Worm (Caenorhabditis elegans) whole organism, young adult: ENCODE results near the gene C14C6.8.

ENCODE experiments used
- B0336.3 ChIP-seq: fragments of 200-800 bp; sonication (Bioruptor generic); IDR thresholded peaks from 2 replicates; pipeline ENCODE4 v1.3.6; 2022; ENCODE audit warnings: missing genetic modification characterization, missing compliant biosample characterization
- C06A6.2 ChIP-seq: fragments of 200-800 bp; sonication (Bioruptor generic); conservative IDR thresholded peaks from 2 replicates; pipeline ENCODE4 v1.3.6; 2022; ENCODE audit warnings: missing genetic modification characterization, missing compliant biosample characterization
- D2030.7 ChIP-seq: fragments of 200-800 bp; sonication (Bioruptor generic); IDR thresholded peaks from 2 replicates; pipeline ENCODE4 v1.3.6; 2022; ENCODE audit warnings: missing genetic modification reagents, missing genetic modification characterization, missing compliant biosample characterization
- F10E7.11 ChIP-seq: sonication (generic microtip); optimal IDR thresholded peaks from 2 replicates; lab custom pipeline; 2017; ENCODE audit warnings: mild to moderate bottlenecking, missing genetic modification characterization, moderate library complexity, missing compliant biosample characterization
- F33H1.4 ChIP-seq: fragments of 200-800 bp; sonication (Bioruptor generic); IDR thresholded peaks from 2 replicates; pipeline ENCODE4 v1.3.6; 2022; ENCODE audit warnings: missing genetic modification reagents, missing genetic modification characterization, missing compliant biosample characterization
- F39B2.1 ChIP-seq: fragments of 200-800 bp; sonication (Bioruptor generic); IDR thresholded peaks from 2 replicates; pipeline ENCODE4 v1.3.6; 2022; ENCODE audit warnings: missing genetic modification reagents, missing genetic modification characterization, missing compliant biosample characterization
- F52B5.7 ChIP-seq: sonication (generic microtip); optimal IDR thresholded peaks from 2 replicates; lab custom pipeline; 2016; ENCODE audit warnings: mild to moderate bottlenecking, missing genetic modification characterization, missing compliant biosample characterization
- F55B11.4 ChIP-seq: sonication (generic microtip); optimal IDR thresholded peaks from 2 replicates; lab custom pipeline; 2016; ENCODE audit warnings: missing compliant biosample characterization, missing genetic modification characterization, borderline replicate concordance; ENCODE audit not compliant: insufficient read depth
- K11D2.4 ChIP-seq: fragments of 200-800 bp; sonication (Bioruptor generic); IDR thresholded peaks from 2 replicates; pipeline ENCODE4 v1.3.6; 2022; ENCODE audit warnings: missing genetic modification reagents, missing genetic modification characterization, missing compliant biosample characterization
- athp-1 ChIP-seq: sonication (generic microtip); optimal IDR thresholded peaks from 2 replicates; lab custom pipeline; 2017; ENCODE audit warnings: mild to moderate bottlenecking, missing genetic modification characterization, missing compliant biosample characterization
- attf-3 ChIP-seq: fragments of 200-800 bp; sonication (Bioruptor generic); conservative IDR thresholded peaks from 2 replicates; pipeline ENCODE4 v1.3.6; 2022; ENCODE audit warnings: missing genetic modification reagents, missing genetic modification characterization, missing compliant biosample characterization
- attf-5 ChIP-seq: fragments of 200-800 bp; sonication (Bioruptor generic); optimal IDR thresholded peaks from 2 replicates; lab custom pipeline; 2018; ENCODE audit warnings: mild to moderate bottlenecking, missing genetic modification characterization, missing compliant biosample characterization
- ceh-27 ChIP-seq: fragments of 200-800 bp; sonication (Bioruptor generic); optimal IDR thresholded peaks from 2 replicates; lab custom pipeline; 2018; ENCODE audit warnings: mild to moderate bottlenecking, missing genetic modification characterization, moderate library complexity, missing compliant biosample characterization
- ceh-40 ChIP-seq: fragments of 200-800 bp; sonication (Bioruptor generic); IDR thresholded peaks from 2 replicates; pipeline ENCODE4 v1.3.6; 2022; ENCODE audit warnings: missing genetic modification characterization, missing compliant biosample characterization
- ceh-91 ChIP-seq: fragments of 200-800 bp; sonication (Bioruptor generic); IDR thresholded peaks from 2 replicates; pipeline ENCODE4 v1.3.6; 2022; ENCODE audit warnings: missing genetic modification reagents, missing genetic modification characterization, missing compliant biosample characterization
- dpff-1 ChIP-seq: sonication (generic microtip); optimal IDR thresholded peaks from 2 replicates; lab custom pipeline; 2017; ENCODE audit warnings: mild to moderate bottlenecking, missing genetic modification characterization, missing compliant biosample characterization
- him-1 ChIP-seq: sonication (generic microtip); optimal IDR thresholded peaks from 2 replicates; lab custom pipeline; 2016; ENCODE audit warnings: missing genotype, missing genetic modification reagents, missing genetic modification characterization, missing compliant biosample characterization
- hsf-1 ChIP-seq: fragments of 200-800 bp; sonication (Bioruptor generic); IDR thresholded peaks from 2 replicates; pipeline ENCODE4 v1.3.6; 2022; ENCODE audit warnings: missing genetic modification reagents, missing genetic modification characterization, missing compliant biosample characterization
- lin-40 ChIP-seq: sonication (generic microtip); optimal IDR thresholded peaks from 2 replicates; lab custom pipeline; 2016; ENCODE audit warnings: missing genetic modification characterization, mild to moderate bottlenecking, missing compliant biosample characterization, missing genotype, missing genetic modification reagents
- lir-1 ChIP-seq: fragments of 200-800 bp; sonication (Bioruptor generic); conservative IDR thresholded peaks from 2 replicates; pipeline ENCODE4 v1.3.6; 2022; ENCODE audit warnings: missing genetic modification reagents, missing genetic modification characterization, missing compliant biosample characterization
- madf-10 ChIP-seq: sonication (generic microtip); optimal IDR thresholded peaks from 2 replicates; lab custom pipeline; 2016; ENCODE audit warnings: mild to moderate bottlenecking, missing genetic modification characterization, missing compliant biosample characterization
- madf-6 ChIP-seq: fragments of 200-800 bp; sonication (Bioruptor generic); IDR thresholded peaks from 2 replicates; pipeline ENCODE4 v1.3.6; 2022; ENCODE audit warnings: missing genetic modification reagents, missing genetic modification characterization, missing compliant biosample characterization
- mes-4 ChIP-seq: sonication (generic microtip); optimal IDR thresholded peaks from 2 replicates; lab custom pipeline; 2016; ENCODE audit warnings: missing genotype, missing genetic modification characterization, missing compliant biosample characterization
- nfya-1 ChIP-seq: sonication (generic microtip); optimal IDR thresholded peaks from 2 replicates; lab custom pipeline; 2017; ENCODE audit warnings: antibody characterized with exemption, missing compliant biosample characterization, missing genetic modification characterization, borderline replicate concordance; ENCODE audit not compliant: insufficient read depth
- nhr-120 ChIP-seq: fragments of 200-800 bp; sonication (Bioruptor generic); IDR thresholded peaks from 2 replicates; pipeline ENCODE4 v1.3.6; 2022; ENCODE audit warnings: missing genetic modification characterization, missing compliant biosample characterization
- nhr-179 ChIP-seq: sonication (generic microtip); optimal IDR thresholded peaks from 2 replicates; lab custom pipeline; 2016; ENCODE audit warnings: mild to moderate bottlenecking, missing genetic modification characterization, missing compliant biosample characterization
- rpc-1 ChIP-seq, 2 experiments: fragments of 150-350 bp in 1 of 2; sonication (generic microtip) in 1 of 2; optimal IDR thresholded peaks; 2 replicates each; lab custom pipeline; 2014 to 2018; ENCODE audit warnings: missing biosample characterization in 1 of 2, missing genetic modification characterization in 1 of 2, missing genetic modification reagents in 1 of 2, missing genotype in 1 of 2
- sdz-38 ChIP-seq: sonication (generic microtip); optimal IDR thresholded peaks from 2 replicates; lab custom pipeline; 2016; ENCODE audit warnings: missing genotype, missing genetic modification characterization, missing compliant biosample characterization
- sea-2 ChIP-seq: fragments of 200-800 bp; sonication (Bioruptor generic); IDR thresholded peaks from 2 replicates; pipeline ENCODE4 v1.3.6; 2022; ENCODE audit warnings: missing genetic modification characterization, missing compliant biosample characterization
- snpc-1.3 ChIP-seq: sonication (generic microtip); optimal IDR thresholded peaks from 2 replicates; lab custom pipeline; 2017; ENCODE audit warnings: missing genetic modification characterization, mild to moderate bottlenecking, missing compliant biosample characterization, antibody characterized with exemption, moderate library complexity, missing genotype, missing genetic modification reagents; ENCODE audit not compliant: insufficient read depth
- tbx-9 ChIP-seq: sonication (generic microtip); optimal IDR thresholded peaks from 2 replicates; lab custom pipeline; 2016; ENCODE audit warnings: borderline replicate concordance, missing genetic modification characterization, inconsistent platforms, missing compliant biosample characterization
- unc-130 ChIP-seq: sonication (generic microtip); optimal IDR thresholded peaks from 2 replicates; lab custom pipeline; 2016; ENCODE audit warnings: missing genetic modification reagents, missing genetic modification characterization, missing compliant biosample characterization
- xnd-1 ChIP-seq: sonication (generic microtip); optimal IDR thresholded peaks from 2 replicates; lab custom pipeline; 2016; ENCODE audit warnings: missing genotype, missing genetic modification reagents, missing genetic modification characterization, missing compliant biosample characterization
- zfh-2 ChIP-seq: fragments of 200-800 bp; sonication (Bioruptor generic); conservative IDR thresholded peaks from 2 replicates; pipeline ENCODE4 v1.3.6; 2022; ENCODE audit warnings: missing genetic modification reagents, missing genetic modification characterization, missing compliant biosample characterization
- ztf-22 ChIP-seq: fragments of 200-800 bp; sonication (Bioruptor generic); optimal IDR thresholded peaks from 2 replicates; lab custom pipeline; 2018; ENCODE audit warnings: mild to moderate bottlenecking, missing genetic modification characterization, moderate library complexity, missing compliant biosample characterization
- ztf-6 ChIP-seq: fragments of 200-800 bp; sonication (Bioruptor generic); IDR thresholded peaks from 2 replicates; pipeline ENCODE4 v1.3.6; 2022; ENCODE audit warnings: missing genetic modification reagents, missing genetic modification characterization, missing compliant biosample characterization

The C14C6.8 gene

ce11 chrV:541470-541869 lies 11.5 kb downstream of the C14C6.8 start:
- no peak for TF ChIP-seq zfh-2 (GFP tag; lab: Robert Waterston, UW)
- no peak for TF ChIP-seq madf-10 (tag; lab: Kevin White, UChicago)
- no peak for TF ChIP-seq athp-1 (tag; lab: Kevin White, UChicago)
- no peak for TF ChIP-seq F39B2.1 (GFP tag; lab: Robert Waterston, UW)
- TF ChIP-seq ceh-91 (GFP tag; lab: Robert Waterston, UW): no peak
- TF ChIP-seq lin-40 (tag; lab: Kevin White, UChicago): no peak
- TF ChIP-seq F10E7.11 (tag; lab: Kevin White, UChicago): no peak
- TF ChIP-seq ceh-27 (GFP tag; lab: Kevin White, UChicago): no peak
- TF ChIP-seq B0336.3 (GFP tag; lab: Robert Waterston, UW): no peak
- TF ChIP-seq lir-1 (GFP tag; lab: Robert Waterston, UW): no peak
- no peak for TF ChIP-seq mes-4 (tag; lab: Kevin White, UChicago)
- TF ChIP-seq him-1 (tag; lab: Kevin White, UChicago): no peak
- TF ChIP-seq F52B5.7: no peak
- TF ChIP-seq unc-130 (GFP tag; lab: Kevin White, UChicago): no peak

ce11 chrV:539040-539510 lies 13.9 kb downstream of the C14C6.8 start, which contains the start of gene nhr-155:
TSS of gene nhr-155 (plus strand) at chrV:539460.
- no peak for TF ChIP-seq nfya-1
- TF ChIP-seq madf-6: no peak
- no peak for TF ChIP-seq F33H1.4
- no peak for TF ChIP-seq F39B2.1 (GFP tag; lab: Robert Waterston, UW)
- TF ChIP-seq ceh-91 (GFP tag; lab: Robert Waterston, UW): no peak
- no peak for TF ChIP-seq ztf-22
- no peak for TF ChIP-seq ceh-40 (GFP tag; lab: Robert Waterston, UW)
- TF ChIP-seq attf-5 (GFP tag; lab: Kevin White, UChicago): no peak

- TF ChIP-seq sea-2 (GFP tag; lab: Robert Waterston, UW): no peak
- no peak for TF ChIP-seq ztf-22
- no peak for TF ChIP-seq rpc-1 (optimal IDR thresholded peaks at IDR 0.05; lab: Kevin White, UChicago)
- no peak for TF ChIP-seq rpc-1 (tag; optimal IDR thresholded peaks at IDR 0.05; lab: Kevin White, UChicago)
- TF ChIP-seq attf-3 (GFP tag; lab: Robert Waterston, UW): no peak
- no peak for TF ChIP-seq D2030.7 (GFP tag; lab: Robert Waterston, UW)
- no peak for TF ChIP-seq ztf-6 (GFP tag; lab: Robert Waterston, UW)
- TF ChIP-seq sdz-38 (tag; lab: Kevin White, UChicago): no peak
- no peak for TF ChIP-seq K11D2.4 (GFP tag; lab: Robert Waterston, UW)
- TF ChIP-seq snpc-1.3 (tag; lab: Kevin White, UChicago): no peak
- TF ChIP-seq tbx-9 (tag; lab: Kevin White, UChicago): no peak
- no peak for TF ChIP-seq dpff-1 (tag; lab: Kevin White, UChicago)
- TF ChIP-seq madf-6: no peak
- TF ChIP-seq nhr-179 (tag; lab: Kevin White, UChicago): no peak
- no peak for TF ChIP-seq F55B11.4 (tag; lab: Kevin White, UChicago)
- no peak for TF ChIP-seq F33H1.4
- no peak for TF ChIP-seq C06A6.2
- no peak for TF ChIP-seq nhr-120 (GFP tag; lab: Robert Waterston, UW)
- no peak for TF ChIP-seq xnd-1
- no peak for TF ChIP-seq hsf-1 (GFP tag; lab: Robert Waterston, UW)
Measured at ce11 chrV:536571-536970, 16.4 kb downstream of the C14C6.8 start, which contains the start of gene C14C6.5. TSS of gene C14C6.5 (plus strand) at chrV:536628.
